Fruit fly (Drosophila melanogaster): ENCODE data around the gene vari.
A peak's percentile ranks its signal among the peaks of the same experiment; 100 is the strongest.

vari gene

dm6 chr2L:20788050-20788449 is 8.8 kb downstream of the vari start:
- no peak for TF ChIP-seq CG8478 (optimal IDR thresholded peaks at IDR 0.05)
- TF ChIP-seq CTCF (optimal IDR thresholded peaks at IDR 0.05): no peak

- TF ChIP-seq CG8478 (optimal IDR thresholded peaks at IDR 0.05) (no peak), CTCF (optimal IDR thresholded peaks at IDR 0.05) (peak; percentile 77 to 78)
Observed at dm6 chr2L:20787271-20787791, 9.5 kb downstream of the vari start, which contains the start of gene Pomp. TSS of gene Pomp (plus strand) at chr2L:20787656.

- TF ChIP-seq CTCF (optimal IDR thresholded peaks at IDR 0.05): no peak
- TF ChIP-seq CG8478 (optimal IDR thresholded peaks at IDR 0.05): no peak
Observed at dm6 chr2L:20785333-20785732, 11.5 kb downstream of the vari start.

dm6 chr2L:20783908-20784307 is 12.9 kb downstream of the vari start:
- TF ChIP-seq CTCF (optimal IDR thresholded peaks at IDR 0.05) (no peak), CG8478 (optimal IDR thresholded peaks at IDR 0.05) (no peak)

dm6 chr2L:20783044-20783443 is 13.8 kb downstream of the vari start:
- no peak for TF ChIP-seq CG8478 (optimal IDR thresholded peaks at IDR 0.05)
- no peak for TF ChIP-seq CTCF (optimal IDR thresholded peaks at IDR 0.05)

- no peak for TF ChIP-seq CTCF (optimal IDR thresholded peaks at IDR 0.05)
- no peak for TF ChIP-seq CG8478 (optimal IDR thresholded peaks at IDR 0.05)
Observed at dm6 chr2L:20780768-20781167, 16.1 kb downstream of the vari start.

- no peak for TF ChIP-seq CG8478 (optimal IDR thresholded peaks at IDR 0.05)
- TF ChIP-seq CTCF (optimal IDR thresholded peaks at IDR 0.05): no peak
Observed at dm6 chr2L:20778380-20778779, 18.5 kb downstream of the vari start.

dm6 chr2L:20776940-20777502 is 19.8 kb downstream of the vari start:
- no peak for TF ChIP-seq CG8478 (optimal IDR thresholded peaks at IDR 0.05)
- no peak for TF ChIP-seq CTCF (optimal IDR thresholded peaks at IDR 0.05)

- no peak for TF ChIP-seq CG8478 (optimal IDR thresholded peaks at IDR 0.05)
- no peak for TF ChIP-seq CTCF (optimal IDR thresholded peaks at IDR 0.05)
Observed at dm6 chr2L:20775941-20776340, 20.9 kb downstream of the vari start.

- TF ChIP-seq CG8478 (optimal IDR thresholded peaks at IDR 0.05): no peak
- no peak for TF ChIP-seq CTCF (optimal IDR thresholded peaks at IDR 0.05)
Observed at dm6 chr2L:20774464-20774863, 22.4 kb downstream of the vari start.

dm6 chr2L:20773453-20774054 is 23.3 kb downstream of the vari start:
- TF ChIP-seq CG8478 (optimal IDR thresholded peaks at IDR 0.05) (no peak), CTCF (optimal IDR thresholded peaks at IDR 0.05) (no peak)

- TF ChIP-seq CG8478 (optimal IDR thresholded peaks at IDR 0.05) (no peak), CTCF (optimal IDR thresholded peaks at IDR 0.05) (peak; percentile 52 to 64)
Observed at dm6 chr2L:20770242-20770769, 26.5 kb downstream of the vari start, which contains the start of gene cad. TSS of gene cad (plus strand) at chr2L:20770731.

- TF ChIP-seq CG8478 (optimal IDR thresholded peaks at IDR 0.05): no peak
- TF ChIP-seq CTCF (optimal IDR thresholded peaks at IDR 0.05): no peak
Observed at dm6 chr2L:20768568-20769071, 28.2 kb downstream of the vari start.

dm6 chr2L:20764663-20765062 is 32.2 kb downstream of the vari start:
- TF ChIP-seq CTCF (optimal IDR thresholded peaks at IDR 0.05) (no peak), CG8478 (optimal IDR thresholded peaks at IDR 0.05) (no peak)

- no peak for TF ChIP-seq CTCF (optimal IDR thresholded peaks at IDR 0.05)
- no peak for TF ChIP-seq CG8478 (optimal IDR thresholded peaks at IDR 0.05)
Observed at dm6 chr2L:20761951-20762538, 34.8 kb downstream of the vari start.

dm6 chr2L:20760956-20761355 is 35.9 kb downstream of the vari start:
- no peak for TF ChIP-seq CTCF (optimal IDR thresholded peaks at IDR 0.05)
- no peak for TF ChIP-seq CG8478 (optimal IDR thresholded peaks at IDR 0.05)

Measured in S2 (cell line).